Fruit fly (Drosophila melanogaster) whole organism: ENCODE data around the gene CG6693.

Source experiments
- CG8478 ChIP-seq: fragments of >200 bp; optimal IDR thresholded peaks from 2 replicates; lab custom pipeline; 2018; ENCODE audit warnings: inconsistent platforms
- Dll ChIP-seq: fragments of >200 bp; optimal IDR thresholded peaks from 2 replicates; lab custom pipeline; 2017
- EcR ChIP-seq, 2 experiments: fragments of >200 bp; optimal IDR thresholded peaks; 2 replicates each; lab custom pipeline; 2017; ENCODE audit warnings: missing biosample characterization in 2 of 2, missing genetic modification characterization in 2 of 2, missing genetic modification reagents in 2 of 2
- pan ChIP-seq: fragments of >200 bp; optimal IDR thresholded peaks from 2 replicates; lab custom pipeline; 2017
- psq ChIP-seq: fragments of >200 bp; optimal IDR thresholded peaks from 2 replicates; lab custom pipeline; 2017
- usp ChIP-seq: fragments of >200 bp; optimal IDR thresholded peaks from 2 replicates; lab custom pipeline; 2017; ENCODE audit warnings: missing biosample characterization, missing genetic modification characterization, mixed read lengths

Gene CG6693

dm6 chr3R:11221437-11222230 lies at the start of gene CG6693, which contains the start of gene RpL3:
Gene CG6693 (minus strand): TSS chr3R:11221639.
Gene RpL3 (plus strand): TSS chr3R:11221894.
- TF ChIP-seq usp (GFP tag; lab: Kevin White, UChicago) (no peak), EcR (GFP tag; optimal IDR thresholded peaks at IDR 0.05; lab: Kevin White, UChicago) (no peak), Dll (no peak), pan (lab: Kevin White, UChicago) (no peak), psq (no peak), CG8478 (lab: Kevin White, UChicago) (no peak)

dm6 chr3R:11270574-11270973 lies 49.1 kb upstream of the CG6693 start:
- TF ChIP-seq CG8478 (lab: Kevin White, UChicago), result no peak
- no peak for TF ChIP-seq EcR (GFP tag; optimal IDR thresholded peaks at IDR 0.05; lab: Kevin White, UChicago)
- no peak for TF ChIP-seq usp (GFP tag; lab: Kevin White, UChicago)
- TF ChIP-seq psq, result no peak
- no peak for TF ChIP-seq pan (lab: Kevin White, UChicago)
- TF ChIP-seq Dll, result no peak

dm6 chr3R:11269013-11269412 lies 47.6 kb upstream of the CG6693 start:
- TF ChIP-seq EcR (GFP tag; optimal IDR thresholded peaks at IDR 0.05; lab: Kevin White, UChicago) (no peak), pan (lab: Kevin White, UChicago) (no peak), CG8478 (lab: Kevin White, UChicago) (no peak), psq (no peak), Dll (no peak), usp (GFP tag; lab: Kevin White, UChicago) (no peak)

- TF ChIP-seq usp (GFP tag; lab: Kevin White, UChicago) (no peak), EcR (GFP tag; optimal IDR thresholded peaks at IDR 0.05; lab: Kevin White, UChicago) (no peak), CG8478 (lab: Kevin White, UChicago) (no peak), psq (no peak), pan (lab: Kevin White, UChicago) (no peak), Dll (no peak)
Observed at dm6 chr3R:11263579-11263978, 42.1 kb upstream of the CG6693 start.

dm6 chr3R:11260966-11261530 lies 39.6 kb upstream of the CG6693 start:
- no peak for TF ChIP-seq pan (lab: Kevin White, UChicago)
- TF ChIP-seq EcR (GFP tag; optimal IDR thresholded peaks at IDR 0.05; lab: Kevin White, UChicago), result no peak
- no peak for TF ChIP-seq usp (GFP tag; lab: Kevin White, UChicago)
- TF ChIP-seq psq, result no peak
- TF ChIP-seq CG8478 (lab: Kevin White, UChicago), result no peak
- no peak for TF ChIP-seq Dll

- TF ChIP-seq Dll (no peak), psq (no peak), EcR (GFP tag; optimal IDR thresholded peaks at IDR 0.05; lab: Kevin White, UChicago) (no peak), CG8478 (lab: Kevin White, UChicago) (no peak), usp (GFP tag; lab: Kevin White, UChicago) (no peak), pan (lab: Kevin White, UChicago) (no peak)
Observed at dm6 chr3R:11257537-11257936, 36.1 kb upstream of the CG6693 start.

dm6 chr3R:11254382-11254953 lies 33.0 kb upstream of the CG6693 start:
- TF ChIP-seq pan (lab: Kevin White, UChicago), result no peak
- TF ChIP-seq usp (GFP tag; lab: Kevin White, UChicago), result no peak
- TF ChIP-seq CG8478 (lab: Kevin White, UChicago), result no peak

dm6 chr3R:11253768-11254167 lies 32.3 kb upstream of the CG6693 start:
- TF ChIP-seq EcR (GFP tag; optimal IDR thresholded peaks at IDR 0.05; lab: Kevin White, UChicago), result no peak
- TF ChIP-seq usp (GFP tag; lab: Kevin White, UChicago), result no peak
- TF ChIP-seq psq, result no peak
- TF ChIP-seq Dll, result no peak
- TF ChIP-seq pan (lab: Kevin White, UChicago), result no peak
- no peak for TF ChIP-seq CG8478 (lab: Kevin White, UChicago)

dm6 chr3R:11246865-11247264 lies 25.4 kb upstream of the CG6693 start:
- TF ChIP-seq CG8478 (lab: Kevin White, UChicago), result no peak

dm6 chr3R:11245803-11246202 lies 24.4 kb upstream of the CG6693 start:
- no peak for TF ChIP-seq usp (GFP tag; lab: Kevin White, UChicago)
- TF ChIP-seq pan (lab: Kevin White, UChicago), result no peak
- TF ChIP-seq EcR (GFP tag; optimal IDR thresholded peaks at IDR 0.05; lab: Kevin White, UChicago), result no peak
- TF ChIP-seq CG8478 (lab: Kevin White, UChicago), result no peak
- no peak for TF ChIP-seq Dll

dm6 chr3R:11243951-11244660 lies 22.7 kb upstream of the CG6693 start, which contains the start of the genes CG17734 and CG5214:
Gene CG17734 (minus strand): TSS chr3R:11243999.
Gene CG5214 (plus strand): TSS chr3R:11244302.
- TF ChIP-seq Dll, result no peak
- TF ChIP-seq CG8478 (lab: Kevin White, UChicago), result no peak
- no peak for TF ChIP-seq EcR (GFP tag; optimal IDR thresholded peaks at IDR 0.05; lab: Kevin White, UChicago)
- TF ChIP-seq pan (lab: Kevin White, UChicago), result no peak
- no peak for TF ChIP-seq usp (GFP tag; lab: Kevin White, UChicago)
- no peak for TF ChIP-seq psq
